Worm (Caenorhabditis elegans) whole organism, midembryonic: ENCODE data around the gene mbf-1.

Source experiments
- flt-1 ChIP-seq: fragments of 200-800 bp; sonication (Bioruptor generic); IDR thresholded peaks from 2 replicates; pipeline ENCODE4 v1.3.6; 2022; ENCODE audit warnings: missing genetic modification characterization, missing compliant biosample characterization
- klf-2 ChIP-seq: fragments of 200-800 bp; sonication (Bioruptor generic); conservative IDR thresholded peaks from 2 replicates; pipeline ENCODE4 v1.3.6; 2022; ENCODE audit warnings: missing genetic modification reagents, missing genetic modification characterization, missing compliant biosample characterization
- med-1 ChIP-seq: sonication (generic microtip); optimal IDR thresholded peaks from 2 replicates; lab custom pipeline; 2017; ENCODE audit warnings: missing genetic modification characterization, mild to moderate bottlenecking, missing compliant biosample characterization, antibody characterized with exemption, missing genetic modification reagents; ENCODE audit not compliant: insufficient read depth
- tab-1 ChIP-seq: fragments of 200-800 bp; sonication (Bioruptor generic); IDR thresholded peaks from 2 replicates; pipeline ENCODE4 v1.3.6; 2022; ENCODE audit warnings: missing genetic modification characterization, missing compliant biosample characterization
- ztf-23 ChIP-seq: fragments of 200-800 bp; sonication (Bioruptor generic); IDR thresholded peaks from 2 replicates; pipeline ENCODE4 v1.3.6; 2022; ENCODE audit warnings: missing genetic modification reagents, missing genetic modification characterization, missing compliant biosample characterization

DNA sequence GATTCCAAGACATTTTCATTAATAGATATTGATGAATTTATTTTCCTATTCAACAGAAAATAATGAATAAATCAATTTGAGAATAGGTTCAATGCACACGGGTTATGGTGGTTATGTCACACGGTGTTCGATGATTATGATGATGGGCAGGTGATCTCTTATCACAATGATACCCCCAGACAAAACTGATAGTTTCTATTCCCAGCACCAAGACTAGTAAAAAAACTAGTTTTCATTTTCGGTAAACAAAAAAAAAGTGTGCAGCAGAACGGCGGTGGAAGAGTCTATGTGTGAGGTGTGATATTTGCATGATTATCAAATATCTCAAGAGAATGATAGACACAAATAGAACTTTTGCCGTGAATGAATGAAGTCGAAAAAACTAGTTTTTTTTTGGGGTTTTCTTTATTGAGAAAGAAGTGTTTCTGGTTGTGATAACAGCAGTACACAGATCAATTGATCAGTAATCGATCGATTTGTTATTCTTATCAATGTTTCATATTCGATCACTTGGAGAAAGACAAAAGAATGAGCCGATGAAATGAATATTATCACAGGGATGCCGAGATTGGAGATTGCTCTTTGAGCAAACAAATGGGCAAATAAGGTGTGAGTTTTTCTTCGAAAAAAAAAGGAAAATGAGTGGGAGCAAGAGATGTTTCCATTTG is 7.9 kb upstream of the mbf-1 start:
- no peak for TF ChIP-seq flt-1 (GFP tag; lab: Robert Waterston, UW)
- TF ChIP-seq klf-2 (GFP tag; lab: Robert Waterston, UW): no peak
- no peak for TF ChIP-seq ztf-23 (GFP tag; lab: Robert Waterston, UW)
- no peak for TF ChIP-seq med-1
- no peak for TF ChIP-seq tab-1 (GFP tag; lab: Robert Waterston, UW)
